Worm (Caenorhabditis elegans): ENCODE results near the gene Y50E8A.22.

Y50E8A.22 gene

ce11 chrV:14773048-14773447 lies 24.2 kb upstream of the Y50E8A.22 start, which contains the start of gene haf-7:
TSS of gene haf-7 (plus strand) at chrV:14773258.
- no peak for TF ChIP-seq elt-1 (tag; optimal IDR thresholded peaks at IDR 0.05)
- TF ChIP-seq C34F6.9 (tag; optimal IDR thresholded peaks at IDR 0.05) = peak; percentile 69
- TF ChIP-seq nhr-129 (tag; optimal IDR thresholded peaks at IDR 0.05) = peak; percentile 85
- TF ChIP-seq nhr-23 (tag; optimal IDR thresholded peaks at IDR 0.05) = no peak
- TF ChIP-seq nhr-21 (tag; optimal IDR thresholded peaks at IDR 0.05) = no peak
- TF ChIP-seq unc-39 (tag; optimal IDR thresholded peaks at IDR 0.05) = no peak
- TF ChIP-seq lsy-2 (tag; optimal IDR thresholded peaks at IDR 0.05) = no peak
- TF ChIP-seq egl-27 (tag; optimal IDR thresholded peaks at IDR 0.05) = no peak
- TF ChIP-seq lin-39 (tag; optimal IDR thresholded peaks at IDR 0.05) = no peak
- TF ChIP-seq ztf-11 (tag; optimal IDR thresholded peaks at IDR 0.05) = no peak
- TF ChIP-seq mbf-1 (tag; optimal IDR thresholded peaks at IDR 0.05) = no peak
- TF ChIP-seq fos-1 (tag; optimal IDR thresholded peaks at IDR 0.05) = peak; percentile 82
- TF ChIP-seq Y55F3AM.14 (GFP tag; optimal IDR thresholded peaks at IDR 0.05) = no peak
- peak; percentile 28 for TF ChIP-seq crh-2 (tag; optimal IDR thresholded peaks at IDR 0.05)
- TF ChIP-seq ZK546.5 (tag; optimal IDR thresholded peaks at IDR 0.05) = no peak
- TF ChIP-seq ztf-1 (GFP tag; conservative IDR thresholded peaks at IDR 0.05) = no peak
- no peak for TF ChIP-seq peb-1 (tag; optimal IDR thresholded peaks at IDR 0.05)
- no peak for TF ChIP-seq ceh-16 (tag; optimal IDR thresholded peaks at IDR 0.05)
- TF ChIP-seq ztf-4 (tag; optimal IDR thresholded peaks at IDR 0.05) = no peak
- TF ChIP-seq mab-5 (tag; optimal IDR thresholded peaks at IDR 0.05) = no peak
- no peak for TF ChIP-seq ama-1 (optimal IDR thresholded peaks at IDR 0.05)
- no peak for TF ChIP-seq F13H6.1 (tag; optimal IDR thresholded peaks at IDR 0.05)
- no peak for TF ChIP-seq snpc-4 (tag; optimal IDR thresholded peaks at IDR 0.05)
- no peak for TF ChIP-seq nhr-10 (tag; optimal IDR thresholded peaks at IDR 0.05)
- no peak for TF ChIP-seq mdl-1 (tag; optimal IDR thresholded peaks at IDR 0.05)
- peak; percentile 19 for TF ChIP-seq sma-9 (GFP tag; optimal IDR thresholded peaks at IDR 0.05)
- TF ChIP-seq sma-9 (tag; optimal IDR thresholded peaks at IDR 0.05) = no peak
- TF ChIP-seq R02D3.7 (tag; optimal IDR thresholded peaks at IDR 0.05) = no peak
- no peak for TF ChIP-seq sem-4 (tag; optimal IDR thresholded peaks at IDR 0.05)
- TF ChIP-seq unc-55 (GFP tag; optimal IDR thresholded peaks at IDR 0.05) = peak; percentile 63
- no peak for TF ChIP-seq unc-62 (GFP tag; optimal IDR thresholded peaks at IDR 0.05)
- no peak for TF ChIP-seq sma-3 (GFP tag; optimal IDR thresholded peaks at IDR 0.05)
- TF ChIP-seq nhr-12 (tag; optimal IDR thresholded peaks at IDR 0.05) = no peak
- no peak for TF ChIP-seq nhr-237 (tag; optimal IDR thresholded peaks at IDR 0.05)
- TF ChIP-seq nhr-6 (tag; optimal IDR thresholded peaks at IDR 0.05) = no peak
- no peak for TF ChIP-seq lin-13 (GFP tag; optimal IDR thresholded peaks at IDR 0.05)
- TF ChIP-seq elt-3 (tag; optimal IDR thresholded peaks at IDR 0.05) = no peak
- TF ChIP-seq alr-1 (tag; optimal IDR thresholded peaks at IDR 0.05) = no peak
- TF ChIP-seq nhr-25 (tag; optimal IDR thresholded peaks at IDR 0.05) = no peak
- no peak for TF ChIP-seq blmp-1 (tag; optimal IDR thresholded peaks at IDR 0.05; ENCODE audit: insufficient read depth)
- no peak for TF ChIP-seq aly-2 (tag; optimal IDR thresholded peaks at IDR 0.05)
- TF ChIP-seq dmd-4 (tag; optimal IDR thresholded peaks at IDR 0.05) = no peak
- no peak for TF ChIP-seq gmeb-1 (tag; optimal IDR thresholded peaks at IDR 0.05)
- TF ChIP-seq skn-1 (tag; optimal IDR thresholded peaks at IDR 0.05) = peak; percentile 60

- no peak for TF ChIP-seq zag-1 (tag; optimal IDR thresholded peaks at IDR 0.05)
- TF ChIP-seq F13H6.1 (tag; optimal IDR thresholded peaks at IDR 0.05) = no peak
- TF ChIP-seq ceh-82 (tag; optimal IDR thresholded peaks at IDR 0.05) = no peak
Observed at ce11 chrV:14763582-14763981, 14.7 kb upstream of the Y50E8A.22 start.

- TF ChIP-seq zag-1 (tag; optimal IDR thresholded peaks at IDR 0.05) = no peak
- TF ChIP-seq ztf-4 (tag; optimal IDR thresholded peaks at IDR 0.05) = no peak
- TF ChIP-seq unc-39 (tag; optimal IDR thresholded peaks at IDR 0.05) = no peak
- no peak for TF ChIP-seq ztf-11 (tag; optimal IDR thresholded peaks at IDR 0.05)
- no peak for TF ChIP-seq mdl-1 (tag; optimal IDR thresholded peaks at IDR 0.05)
- TF ChIP-seq lsy-2 (tag; optimal IDR thresholded peaks at IDR 0.05) = no peak
- no peak for TF ChIP-seq mbf-1 (tag; optimal IDR thresholded peaks at IDR 0.05)
- no peak for TF ChIP-seq fos-1 (tag; optimal IDR thresholded peaks at IDR 0.05)
- no peak for TF ChIP-seq lin-39 (tag; optimal IDR thresholded peaks at IDR 0.05)
- TF ChIP-seq ama-1 (optimal IDR thresholded peaks at IDR 0.05) = no peak
- no peak for TF ChIP-seq unc-62 (GFP tag; optimal IDR thresholded peaks at IDR 0.05)
- TF ChIP-seq nhr-237 (tag; optimal IDR thresholded peaks at IDR 0.05) = no peak
Observed at ce11 chrV:14762563-14762962, 13.7 kb upstream of the Y50E8A.22 start.
